Worm (Caenorhabditis elegans) whole organism, L4 larva: Measurements from ENCODE around the gene nep-15.

Source experiments
- D1046.2 ChIP-seq: fragments of 200-800 bp; sonication (Bioruptor generic); IDR thresholded peaks from 2 replicates; pipeline ENCODE4 v1.3.6; 2022; ENCODE audit warnings: missing genetic modification characterization, missing compliant biosample characterization
- F26F4.8 ChIP-seq: fragments of 200-800 bp; sonication (Bioruptor generic); conservative IDR thresholded peaks from 2 replicates; pipeline ENCODE4 v1.3.6; 2022; ENCODE audit warnings: missing genetic modification characterization, missing compliant biosample characterization
- F37D6.2 ChIP-seq: sonication (generic microtip); optimal IDR thresholded peaks from 2 replicates; lab custom pipeline; 2016; ENCODE audit warnings: mild to moderate bottlenecking, missing genetic modification characterization, missing compliant biosample characterization
- F44E2.7 ChIP-seq: fragments of 200-800 bp; sonication (Bioruptor generic); IDR thresholded peaks from 2 replicates; pipeline ENCODE4 v2.1.2; 2022; ENCODE audit warnings: missing genetic modification characterization, missing compliant biosample characterization
- F49E8.2 ChIP-seq: sonication (generic microtip); optimal IDR thresholded peaks from 2 replicates; lab custom pipeline; 2016; ENCODE audit warnings: missing compliant biosample characterization, mild to moderate bottlenecking, missing genetic modification characterization, borderline replicate concordance
- R02D3.7 ChIP-seq: fragments of 150-350 bp; sonication (generic microtip); optimal IDR thresholded peaks from 3 replicates; lab custom pipeline; 2014; ENCODE audit warnings: missing biosample characterization, missing genetic modification characterization
- T20F7.1 ChIP-seq: fragments of 200-800 bp; sonication (Bioruptor generic); optimal IDR thresholded peaks from 2 replicates; lab custom pipeline; 2018; ENCODE audit warnings: mild to moderate bottlenecking, missing genetic modification characterization, missing compliant biosample characterization
- Y105C5A.15 ChIP-seq: fragments of 200-800 bp; sonication (Bioruptor generic); IDR thresholded peaks from 2 replicates; pipeline ENCODE4 v1.3.6; 2022; ENCODE audit warnings: missing genetic modification characterization, missing compliant biosample characterization
- Y48G9A.11 ChIP-seq: fragments of 200-800 bp; sonication (Bioruptor generic); IDR thresholded peaks from 2 replicates; pipeline ENCODE4 v1.3.6; 2022; ENCODE audit warnings: missing genetic modification reagents, missing genetic modification characterization, missing compliant biosample characterization
- Y5F2A.4 ChIP-seq: fragments of 200-800 bp; sonication (Bioruptor generic); optimal IDR thresholded peaks from 2 replicates; lab custom pipeline; 2018; ENCODE audit warnings: mild to moderate bottlenecking, missing genetic modification characterization, missing compliant biosample characterization
- aha-1 ChIP-seq: fragments of 150-350 bp; peaks from one replicate; lab custom pipeline; 2014; ENCODE audit warnings: missing biosample characterization, missing genetic modification characterization
- aly-2 ChIP-seq: sonication (generic microtip); optimal IDR thresholded peaks from 2 replicates; lab custom pipeline; 2018; ENCODE audit warnings: missing biosample characterization, missing genetic modification characterization
- ama-1 ChIP-seq: fragments of 150-350 bp; optimal IDR thresholded peaks from 2 replicates; lab custom pipeline; 2014; ENCODE audit warnings: inconsistent platforms, mixed read lengths
- arid-1 ChIP-seq: fragments of 200-800 bp; sonication (Bioruptor generic); conservative IDR thresholded peaks from 2 replicates; pipeline ENCODE4 v1.3.6; 2022; ENCODE audit warnings: missing genetic modification reagents, missing genetic modification characterization, missing compliant biosample characterization
- ceh-62 ChIP-seq: sonication (generic microtip); optimal IDR thresholded peaks from 2 replicates; lab custom pipeline; 2017; ENCODE audit warnings: missing biosample characterization, missing genetic modification characterization
- cey-2 ChIP-seq: sonication (generic microtip); optimal IDR thresholded peaks from 3 replicates; lab custom pipeline; 2017; ENCODE audit warnings: missing genetic modification characterization, mild to moderate bottlenecking, missing compliant biosample characterization, antibody characterized with exemption, borderline replicate concordance; ENCODE audit not compliant: insufficient read depth
- ctbp-1 ChIP-seq: fragments of 200-800 bp; sonication (Bioruptor generic); IDR thresholded peaks from 2 replicates; pipeline ENCODE4 v1.3.6; 2022; ENCODE audit warnings: missing genetic modification reagents, missing genetic modification characterization, missing compliant biosample characterization
- daf-12 ChIP-seq: fragments of 150-350 bp; optimal IDR thresholded peaks from 2 replicates; lab custom pipeline; 2014; ENCODE audit warnings: missing biosample characterization, missing genetic modification reagents, missing genetic modification characterization
- daf-19 ChIP-seq: fragments of 200-800 bp; sonication (Bioruptor generic); conservative IDR thresholded peaks from 2 replicates; pipeline ENCODE4 v1.3.6; 2022; ENCODE audit warnings: missing genetic modification characterization, missing compliant biosample characterization
- dmd-8 ChIP-seq: fragments of 200-800 bp; sonication (Bioruptor generic); IDR thresholded peaks from 2 replicates; pipeline ENCODE4 v1.3.6; 2022; ENCODE audit warnings: missing genetic modification characterization, missing compliant biosample characterization
- duxl-1 ChIP-seq: sonication (generic microtip); optimal IDR thresholded peaks from 2 replicates; lab custom pipeline; 2016; ENCODE audit warnings: mild to moderate bottlenecking, missing genetic modification characterization, moderate library complexity, missing compliant biosample characterization; ENCODE audit not compliant: poor library complexity
- dve-1 ChIP-seq: sonication (generic microtip); optimal IDR thresholded peaks from 2 replicates; lab custom pipeline; 2017; ENCODE audit warnings: antibody characterized with exemption, mild to moderate bottlenecking, missing genetic modification characterization, missing compliant biosample characterization; ENCODE audit not compliant: insufficient read depth
- egl-43 ChIP-seq: fragments of 200-800 bp; sonication (Bioruptor generic); IDR thresholded peaks from 2 replicates; pipeline ENCODE4 v1.3.6; 2022; ENCODE audit warnings: missing genetic modification reagents, missing genetic modification characterization, missing compliant biosample characterization
- fkh-10 ChIP-seq: fragments of 150-350 bp; optimal IDR thresholded peaks from 2 replicates; lab custom pipeline; 2014; ENCODE audit warnings: missing biosample characterization, missing genetic modification reagents, missing genetic modification characterization
- fos-1 ChIP-seq: fragments of 150-350 bp; optimal IDR thresholded peaks from 2 replicates; lab custom pipeline; 2014; ENCODE audit warnings: missing biosample characterization, missing genetic modification characterization
- hlh-11 ChIP-seq: fragments of 200-800 bp; sonication (Bioruptor generic); optimal IDR thresholded peaks from 2 replicates; lab custom pipeline; 2018; ENCODE audit warnings: mild to moderate bottlenecking, missing genetic modification characterization, missing compliant biosample characterization
- hmg-1.1 ChIP-seq: fragments of 200-800 bp; sonication (Bioruptor generic); IDR thresholded peaks from 2 replicates; pipeline ENCODE4 v1.3.6; 2022; ENCODE audit warnings: missing genetic modification reagents, missing genetic modification characterization, missing compliant biosample characterization
- lin-15B ChIP-seq: fragments of 150-350 bp; sonication (generic microtip); optimal IDR thresholded peaks from 3 replicates; lab custom pipeline; 2014; ENCODE audit warnings: missing biosample characterization, missing genetic modification characterization
- lin-38 ChIP-seq: fragments of 200-800 bp; sonication (Bioruptor generic); IDR thresholded peaks from 2 replicates; pipeline ENCODE4 v1.3.6; 2022; ENCODE audit warnings: missing genetic modification reagents, missing genetic modification characterization, missing compliant biosample characterization
- madf-9 ChIP-seq: fragments of 200-800 bp; sonication (Bioruptor generic); conservative IDR thresholded peaks from 2 replicates; pipeline ENCODE4 v1.3.6; 2022; ENCODE audit warnings: missing genetic modification reagents, missing genetic modification characterization, missing compliant biosample characterization
- mdl-1 ChIP-seq, 2 experiments: fragments of 150-350 bp in 1 of 2; sonication (generic microtip) in 1 of 2; optimal IDR thresholded peaks; 2 replicates each; lab custom pipeline; 2014 to 2017; ENCODE audit warnings: missing biosample characterization in 2 of 2, missing genetic modification characterization in 2 of 2
- nhr-11 ChIP-seq: fragments of 150-350 bp; optimal IDR thresholded peaks from 2 replicates; lab custom pipeline; 2014; ENCODE audit warnings: missing biosample characterization, missing genetic modification characterization
- nhr-41 ChIP-seq: fragments of 200-800 bp; sonication (Bioruptor generic); IDR thresholded peaks from 2 replicates; pipeline ENCODE4 v1.3.6; 2022; ENCODE audit warnings: missing genetic modification reagents, missing genetic modification characterization, missing compliant biosample characterization
- nhr-42 ChIP-seq: fragments of 200-800 bp; sonication (Bioruptor generic); IDR thresholded peaks from 2 replicates; pipeline ENCODE4 v1.3.6; 2022; ENCODE audit warnings: missing genetic modification characterization, missing compliant biosample characterization
- nhr-76 ChIP-seq: fragments of 150-350 bp; optimal IDR thresholded peaks from 2 replicates; lab custom pipeline; 2014; ENCODE audit warnings: missing biosample characterization, missing genetic modification characterization
- pha-4 ChIP-seq, 2 experiments: fragments of 150-350 bp in 1 of 2; fragments of 200-800 bp in 1 of 2; sonication (Bioruptor generic) in 1 of 2; IDR thresholded peaks in 1 of 2; optimal IDR thresholded peaks in 1 of 2; 2 replicates each; pipeline versions ENCODE4 v1.3.6 to Lab custom; 2014 to 2022; ENCODE audit warnings: missing genetic modification characterization in 2 of 2, missing genetic modification reagents in 2 of 2, missing biosample characterization in 1 of 2, missing compliant biosample characterization in 1 of 2
- saeg-2 ChIP-seq: fragments of 200-800 bp; sonication (Bioruptor generic); IDR thresholded peaks from 2 replicates; pipeline ENCODE4 v1.3.6; 2022; ENCODE audit warnings: missing genetic modification reagents, missing genetic modification characterization, missing compliant biosample characterization
- sdz-12 ChIP-seq: fragments of 200-800 bp; sonication (Bioruptor generic); optimal IDR thresholded peaks from 2 replicates; lab custom pipeline; 2018; ENCODE audit warnings: mild to moderate bottlenecking, missing genetic modification characterization, missing compliant biosample characterization
- skn-1 ChIP-seq: fragments of 150-350 bp; optimal IDR thresholded peaks from 2 replicates; lab custom pipeline; 2014; ENCODE audit warnings: missing biosample characterization, missing genetic modification characterization
- snpc-1.2 ChIP-seq: fragments of 200-800 bp; sonication (Bioruptor generic); IDR thresholded peaks from 2 replicates; pipeline ENCODE4 v1.3.6; 2022; ENCODE audit warnings: missing genetic modification reagents, missing genetic modification characterization, missing compliant biosample characterization
- spr-1 ChIP-seq: sonication (generic microtip); optimal IDR thresholded peaks from 2 replicates; lab custom pipeline; 2016; ENCODE audit warnings: mild to moderate bottlenecking, missing genetic modification characterization, missing compliant biosample characterization
- spr-3 ChIP-seq: fragments of 200-800 bp; sonication (Bioruptor generic); optimal IDR thresholded peaks from 2 replicates; lab custom pipeline; 2018; ENCODE audit warnings: mild to moderate bottlenecking, missing genetic modification characterization, missing compliant biosample characterization
- unc-39 ChIP-seq: sonication (generic microtip); optimal IDR thresholded peaks from 2 replicates; lab custom pipeline; 2017; ENCODE audit warnings: missing biosample characterization, missing genetic modification characterization
- unc-62 ChIP-seq, 3 experiments: fragments of 150-350 bp in 1 of 3; sonication (generic microtip); optimal IDR thresholded peaks in 2 of 3; peaks in 1 of 3; 1 replicate in 1 of 3; 2 replicates in 2 of 3; lab custom pipeline; 2014 to 2017; ENCODE audit warnings: missing biosample characterization in 3 of 3, missing genetic modification characterization in 3 of 3, missing genetic modification reagents in 3 of 3, missing genotype in 1 of 3
- ztf-7 ChIP-seq: fragments of 150-350 bp; optimal IDR thresholded peaks from 2 replicates; lab custom pipeline; 2014; ENCODE audit warnings: missing biosample characterization, missing genetic modification characterization

Gene nep-15

ce11 chrX:8417727-8418126 is 45.7 kb downstream of the nep-15 start (continued):
- TF ChIP-seq F44E2.7 (GFP tag; lab: Robert Waterston, UW) = 0 out of 2 replicates have a peak, but pooled peaks have one; percentile 23
- TF ChIP-seq dmd-8 (GFP tag; lab: Robert Waterston, UW) = peak; percentile 80
- TF ChIP-seq spr-1 (tag; lab: Kevin White, UChicago) = no peak
- 0 out of 2 replicates have a peak, but pooled peaks have one; percentile 29 for TF ChIP-seq madf-9
- no peak for TF ChIP-seq duxl-1 (tag; lab: Kevin White, UChicago)
- no peak for TF ChIP-seq ztf-7
- peak; percentile 66; the same call in 1 of the 2 replicates for TF ChIP-seq egl-43 (GFP tag; lab: Robert Waterston, UW)
- peak; percentile 67 for TF ChIP-seq snpc-1.2
- TF ChIP-seq F26F4.8 (GFP tag; lab: Robert Waterston, UW) = 0 out of 2 replicates have a peak, but pooled peaks have one; percentile 57
- TF ChIP-seq skn-1 = no peak

DNA sequence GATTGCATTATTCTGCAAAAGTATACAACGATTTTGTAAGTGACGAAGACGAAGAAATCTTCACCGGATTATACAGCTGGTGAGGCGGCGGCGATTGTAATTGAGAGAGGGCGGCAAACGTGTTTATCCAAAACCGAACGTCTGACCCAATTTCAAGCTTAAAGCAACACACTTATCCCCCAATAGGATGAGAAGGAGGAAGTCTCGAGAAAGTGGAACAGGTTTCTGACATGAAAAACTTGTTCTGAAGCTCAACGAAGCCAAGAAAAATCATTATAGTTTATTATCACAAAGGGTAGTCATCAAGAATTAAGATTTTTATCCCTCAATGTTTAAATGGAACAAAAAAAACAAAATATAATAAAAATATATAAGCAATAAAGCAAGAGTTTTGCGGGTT is 46.4 kb downstream of the nep-15 start, which contains the start of gene spp-13:
Gene spp-13 (minus strand): TSS at position 143 of the 400 bp plus-strand sequence.
- TF ChIP-seq lin-38 (GFP tag; lab: Robert Waterston, UW) (no peak), skn-1 (no peak), Y105C5A.15 (GFP tag; lab: Robert Waterston, UW) (no peak), nhr-41 (no peak), aha-1 (tag; lab: Kevin White, UChicago) (no peak), nhr-42 (GFP tag; lab: Robert Waterston, UW) (peak; percentile 24; the same call in 1 of the 2 replicates), hlh-11 (tag; lab: Kevin White, UChicago) (peak; percentile 43)

ce11 chrX:8419252-8419651 is 47.2 kb downstream of the nep-15 start:
- TF ChIP-seq arid-1 (GFP tag; lab: Robert Waterston, UW) = 0 out of 2 replicates have a peak, but pooled peaks have one; percentile 39
- TF ChIP-seq ctbp-1 (GFP tag; lab: Robert Waterston, UW) = no peak
- no peak for TF ChIP-seq Y48G9A.11 (GFP tag; lab: Robert Waterston, UW)
- TF ChIP-seq T20F7.1 (GFP tag; lab: Kevin White, UChicago) = peak; percentile 3
- TF ChIP-seq hmg-1.1 (GFP tag; lab: Robert Waterston, UW) = no peak
- TF ChIP-seq fkh-10 (GFP tag; lab: Kevin White, UChicago) = no peak
- no peak for TF ChIP-seq F37D6.2
- no peak for TF ChIP-seq lin-38 (GFP tag; lab: Robert Waterston, UW)
- TF ChIP-seq ama-1 (lab: Kevin White, UChicago) = no peak
- TF ChIP-seq cey-2 (tag; lab: Kevin White, UChicago) = no peak
- no peak for TF ChIP-seq daf-19 (GFP tag; lab: Robert Waterston, UW)
- TF ChIP-seq ceh-62 = no peak
- TF ChIP-seq aly-2 (tag; lab: Kevin White, UChicago) = no peak
- TF ChIP-seq nhr-42 (GFP tag; lab: Robert Waterston, UW) = no peak
- no peak for TF ChIP-seq daf-12
- peak; percentile 46 for TF ChIP-seq dve-1 (tag; lab: Kevin White, UChicago)
- no peak for TF ChIP-seq F49E8.2 (tag; lab: Kevin White, UChicago)
- no peak for TF ChIP-seq R02D3.7 (tag; lab: Kevin White, UChicago)
- peak; percentile 63 for TF ChIP-seq pha-4 (GFP tag; IDR thresholded peaks at IDR 0.05; lab: Robert Waterston, UW)
- TF ChIP-seq pha-4 (tag; optimal IDR thresholded peaks at IDR 0.05; lab: Kevin White, UChicago) = no peak
- peak; percentile 62; the same call in 1 of the 2 replicates for TF ChIP-seq F26F4.8 (GFP tag; lab: Robert Waterston, UW)
- no peak for TF ChIP-seq D1046.2
- no peak for TF ChIP-seq mdl-1 (tag; optimal IDR thresholded peaks at IDR 0.05; lab: Kevin White, UChicago)
- peak; percentile 77 for TF ChIP-seq egl-43 (GFP tag; lab: Robert Waterston, UW)
- peak; percentile 76 for TF ChIP-seq snpc-1.2
- no peak for TF ChIP-seq lin-15B (tag; lab: Kevin White, UChicago)
- TF ChIP-seq nhr-76 (tag; lab: Kevin White, UChicago) = no peak
- no peak for TF ChIP-seq fos-1 (tag; lab: Kevin White, UChicago)
- TF ChIP-seq nhr-11 (tag; lab: Kevin White, UChicago) = no peak
- no peak for TF ChIP-seq Y5F2A.4 (GFP tag; lab: Kevin White, UChicago)
- TF ChIP-seq duxl-1 (tag; lab: Kevin White, UChicago) = no peak
- no peak for TF ChIP-seq ztf-7
- TF ChIP-seq unc-39 = no peak
- no peak for TF ChIP-seq sdz-12 (GFP tag; lab: Kevin White, UChicago)
- TF ChIP-seq spr-3 (GFP tag; lab: Kevin White, UChicago) = no peak
- TF ChIP-seq unc-62 (GFP tag; optimal IDR thresholded peaks at IDR 0.05 in 1 of 2; lab: Kevin White, UChicago) = peak in 1 of 2 experiments; percentile 77
- no peak for TF ChIP-seq unc-62 (tag; optimal IDR thresholded peaks at IDR 0.05; lab: Kevin White, UChicago)
- no peak for TF ChIP-seq saeg-2
